Fruit fly (Drosophila melanogaster) whole organism, prepupa: ENCODE data around the gene slpr.

Experiments
- CG16779 ChIP-seq: fragments of 200-800 bp; sonication (Bioruptor generic); optimal IDR thresholded peaks from 3 replicates; lab custom pipeline; 2017; ENCODE audit warnings: missing biosample characterization, mild to moderate bottlenecking, missing genetic modification characterization
- CG32006 ChIP-seq: fragments of 200-800 bp; sonication (Bioruptor generic); optimal IDR thresholded peaks from 3 replicates; lab custom pipeline; 2017; ENCODE audit warnings: missing biosample characterization, mild to moderate bottlenecking, missing genetic modification characterization
- CG3919 ChIP-seq: fragments of 200-800 bp; sonication (Bioruptor generic); optimal IDR thresholded peaks from 3 replicates; lab custom pipeline; 2016; ENCODE audit warnings: missing biosample characterization, missing genetic modification characterization
- CG6163 ChIP-seq: fragments of 200-800 bp; sonication (Bioruptor generic); IDR thresholded peaks from 3 replicates; pipeline ENCODE4 v1.3.6; 2022; ENCODE audit warnings: missing biosample characterization, missing genetic modification characterization
- CG7368 ChIP-seq: fragments of 200-800 bp; sonication (Bioruptor generic); optimal IDR thresholded peaks from 3 replicates; lab custom pipeline; 2016; ENCODE audit warnings: missing biosample characterization, missing genetic modification characterization
- CG8119 ChIP-seq: fragments of 200-800 bp; sonication (Bioruptor generic); IDR thresholded peaks from 3 replicates; pipeline ENCODE4 v1.3.6; 2022; ENCODE audit warnings: missing biosample characterization, missing genetic modification characterization
- Ets96B ChIP-seq: fragments of 200-800 bp; optimal IDR thresholded peaks from 2 replicates; lab custom pipeline; 2019; ENCODE audit warnings: missing biosample characterization, mild to moderate bottlenecking, missing genetic modification characterization, moderate library complexity
- Hr38 ChIP-seq: sonication (Bioruptor generic); optimal IDR thresholded peaks from 2 replicates; lab custom pipeline; 2016; ENCODE audit warnings: missing biosample characterization, missing genetic modification characterization
- Hr39 ChIP-seq: fragments of 200-800 bp; sonication (Bioruptor generic); optimal IDR thresholded peaks from 2 replicates; lab custom pipeline; 2016; ENCODE audit warnings: missing biosample characterization, missing genetic modification characterization
- OdsH ChIP-seq: fragments of 200-800 bp; sonication (Bioruptor generic); optimal IDR thresholded peaks from 3 replicates; lab custom pipeline; 2016; ENCODE audit warnings: missing biosample characterization, missing genetic modification characterization
- net ChIP-seq: fragments of 200-800 bp; sonication (Bioruptor generic); optimal IDR thresholded peaks from 3 replicates; lab custom pipeline; 2016; ENCODE audit warnings: missing biosample characterization, missing genetic modification characterization

- TF ChIP-seq CG3919 (no peak), OdsH (GFP tag; lab: Kevin White, UChicago) (no peak), CG7368 (GFP tag; lab: Kevin White, UChicago) (no peak), CG16779 (tag; lab: Kevin White, UChicago) (no peak), CG32006 (GFP tag; lab: Kevin White, UChicago) (no peak), CG8119 (GFP tag; lab: Robert Waterston, UW) (no peak), Ets96B (tag; lab: Kevin White, UChicago) (no peak), Hr38 (no peak), CG6163 (GFP tag; lab: Robert Waterston, UW) (no peak), net (GFP tag; lab: Kevin White, UChicago) (no peak), Hr39 (GFP tag; lab: Kevin White, UChicago) (no peak)
These were observed 48.9 kb downstream of the slpr start for dm6 chrX:8128133-8128532.
